Worm (Caenorhabditis elegans) whole organism, young adult: Measurements from ENCODE around the gene tat-2.
"Not testable (repeated sequence)": the region's sequence is repeated elsewhere in the genome, so short reads cannot be mapped to it uniquely, and the experiment has no call there.

Experiments used
- B0035.1 ChIP-seq: sonication (generic microtip); optimal IDR thresholded peaks from 2 replicates; lab custom pipeline; 2016; ENCODE audit warnings: missing genetic modification characterization, mild to moderate bottlenecking, missing compliant biosample characterization, missing genotype, missing genetic modification reagents
- C06A6.2 ChIP-seq: fragments of 200-800 bp; sonication (Bioruptor generic); conservative IDR thresholded peaks from 2 replicates; pipeline ENCODE4 v1.3.6; 2022; ENCODE audit warnings: missing genetic modification characterization, missing compliant biosample characterization
- K12H6.12 ChIP-seq: fragments of 200-800 bp; sonication (Bioruptor generic); optimal IDR thresholded peaks from 2 replicates; lab custom pipeline; 2018; ENCODE audit warnings: mild to moderate bottlenecking, missing genetic modification characterization, missing compliant biosample characterization
- Y67H2A.10 ChIP-seq: fragments of 200-800 bp; sonication (Bioruptor generic); conservative IDR thresholded peaks from 2 replicates; pipeline ENCODE4 v1.3.6; 2022; ENCODE audit warnings: missing genetic modification reagents, missing genetic modification characterization, missing compliant biosample characterization
- ZK185.1 ChIP-seq: sonication (generic microtip); optimal IDR thresholded peaks from 2 replicates; lab custom pipeline; 2016; ENCODE audit warnings: mild to moderate bottlenecking, missing genetic modification characterization, missing compliant biosample characterization; ENCODE audit not compliant: poor library complexity, severe bottlenecking
- aptf-2 ChIP-seq: fragments of 200-800 bp; sonication (Bioruptor generic); conservative IDR thresholded peaks from 2 replicates; pipeline ENCODE4 v1.3.6; 2022; ENCODE audit warnings: missing genetic modification reagents, missing genetic modification characterization, missing compliant biosample characterization
- bed-2 ChIP-seq: fragments of 200-800 bp; sonication (Bioruptor generic); IDR thresholded peaks from 2 replicates; pipeline ENCODE4 v1.3.6; 2022; ENCODE audit warnings: missing genetic modification reagents, missing genetic modification characterization, missing compliant biosample characterization
- die-1 ChIP-seq: sonication (generic microtip); optimal IDR thresholded peaks from 2 replicates; lab custom pipeline; 2016; ENCODE audit warnings: missing genotype, mild to moderate bottlenecking, missing genetic modification characterization, missing compliant biosample characterization
- egl-44 ChIP-seq: fragments of 200-800 bp; sonication (Bioruptor generic); IDR thresholded peaks from 2 replicates; pipeline ENCODE4 v1.3.6; 2022; ENCODE audit warnings: missing genetic modification reagents, missing genetic modification characterization, missing compliant biosample characterization
- egrh-3 ChIP-seq: fragments of 200-800 bp; sonication (Bioruptor generic); IDR thresholded peaks from 2 replicates; pipeline ENCODE4 v1.3.6; 2022; ENCODE audit warnings: missing genetic modification reagents, missing genetic modification characterization, missing compliant biosample characterization
- hmg-1.2 ChIP-seq: fragments of 200-800 bp; sonication (Bioruptor generic); IDR thresholded peaks from 2 replicates; pipeline ENCODE4 v1.3.6; 2022; ENCODE audit warnings: missing genetic modification reagents, missing genetic modification characterization, missing compliant biosample characterization
- lin-35 ChIP-seq, 3 experiments: fragments of 150-350 bp in 2 of 3; sonication (generic microtip) in 1 of 3; optimal IDR thresholded peaks; 2 replicates each; lab custom pipeline; 2014 to 2018; ENCODE audit warnings: missing biosample characterization in 3 of 3, missing genetic modification characterization in 3 of 3, missing genetic modification reagents in 3 of 3
- madf-3 ChIP-seq: fragments of 200-800 bp; sonication (Bioruptor generic); IDR thresholded peaks from 2 replicates; pipeline ENCODE4 v1.3.6; 2022; ENCODE audit warnings: missing genetic modification reagents, missing genetic modification characterization, missing compliant biosample characterization
- madf-8 ChIP-seq: fragments of 200-800 bp; sonication (Bioruptor generic); conservative IDR thresholded peaks from 2 replicates; pipeline ENCODE4 v1.3.6; 2022; ENCODE audit warnings: missing genetic modification reagents, missing genetic modification characterization, missing compliant biosample characterization
- mcd-1 ChIP-seq: fragments of 200-800 bp; sonication (Bioruptor generic); IDR thresholded peaks from 2 replicates; pipeline ENCODE4 v1.3.6; 2022; ENCODE audit warnings: missing genetic modification reagents, missing genetic modification characterization, missing compliant biosample characterization
- mel-28 ChIP-seq: sonication (generic microtip); optimal IDR thresholded peaks from 2 replicates; lab custom pipeline; 2016; ENCODE audit warnings: borderline replicate concordance, mild to moderate bottlenecking, missing genetic modification characterization, missing compliant biosample characterization
- nfyb-1 ChIP-seq: fragments of 200-800 bp; sonication (Bioruptor generic); IDR thresholded peaks from 2 replicates; pipeline ENCODE4 v1.3.6; 2022; ENCODE audit warnings: missing genetic modification reagents, missing genetic modification characterization, missing compliant biosample characterization
- snpc-4 ChIP-seq, 5 experiments: fragments of 150-350 bp in 1 of 5; sonication (generic microtip) in 4 of 5; optimal IDR thresholded peaks; 2 replicates each; lab custom pipeline; 2014 to 2018; ENCODE audit warnings: missing genetic modification characterization in 5 of 5, missing biosample characterization in 3 of 5, antibody characterized with exemption in 2 of 5, mild to moderate bottlenecking in 2 of 5, missing compliant biosample characterization in 2 of 5, missing genotype in 2 of 5, moderate library complexity in 2 of 5, missing genetic modification reagents in 1 of 5
- tbp1 ChIP-seq: fragments of 200-800 bp; sonication (Bioruptor generic); optimal IDR thresholded peaks from 2 replicates; lab custom pipeline; 2018; ENCODE audit warnings: mild to moderate bottlenecking, missing genetic modification characterization, missing compliant biosample characterization
- ztf-25 ChIP-seq: fragments of 200-800 bp; sonication (Bioruptor generic); IDR thresholded peaks from 2 replicates; pipeline ENCODE4 v1.3.6; 2022; ENCODE audit warnings: missing genetic modification reagents, missing genetic modification characterization, missing compliant biosample characterization
- ztf-26 ChIP-seq: sonication (generic microtip); optimal IDR thresholded peaks from 2 replicates; lab custom pipeline; 2017; ENCODE audit warnings: missing genetic modification characterization, missing compliant biosample characterization

Gene tat-2

DNA sequence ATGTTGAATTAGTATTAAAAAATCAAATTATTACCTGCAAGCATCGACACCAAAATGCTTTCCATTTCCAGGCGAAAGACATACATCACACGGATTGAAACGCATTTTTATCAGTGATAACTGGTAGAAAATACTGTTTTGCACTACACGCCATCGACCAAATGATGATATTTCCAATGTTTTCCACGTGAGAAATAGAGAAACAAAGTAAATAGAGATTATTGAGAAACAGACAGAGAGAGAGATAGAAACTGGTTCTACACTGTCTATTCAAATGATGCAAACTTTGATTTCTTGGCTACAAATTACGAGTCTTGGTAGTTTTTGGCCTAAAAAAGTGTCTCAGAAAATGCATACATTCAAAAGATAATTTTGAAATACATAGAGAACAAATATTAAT lies 58.4 kb downstream of the tat-2 start, which contains the start of gene nhr-104 (continued):
- no peak for TF ChIP-seq Y67H2A.10 (GFP tag; lab: Robert Waterston, UW)
- TF ChIP-seq hmg-1.2 (GFP tag; lab: Robert Waterston, UW), result peak; percentile 45; the same call in 1 of the 2 replicates
- TF ChIP-seq mel-28 (tag; lab: Kevin White, UChicago), result no peak
- TF ChIP-seq ZK185.1 (tag; lab: Kevin White, UChicago), result no peak
- TF ChIP-seq, all 124 proteins: peak for 5

DNA sequence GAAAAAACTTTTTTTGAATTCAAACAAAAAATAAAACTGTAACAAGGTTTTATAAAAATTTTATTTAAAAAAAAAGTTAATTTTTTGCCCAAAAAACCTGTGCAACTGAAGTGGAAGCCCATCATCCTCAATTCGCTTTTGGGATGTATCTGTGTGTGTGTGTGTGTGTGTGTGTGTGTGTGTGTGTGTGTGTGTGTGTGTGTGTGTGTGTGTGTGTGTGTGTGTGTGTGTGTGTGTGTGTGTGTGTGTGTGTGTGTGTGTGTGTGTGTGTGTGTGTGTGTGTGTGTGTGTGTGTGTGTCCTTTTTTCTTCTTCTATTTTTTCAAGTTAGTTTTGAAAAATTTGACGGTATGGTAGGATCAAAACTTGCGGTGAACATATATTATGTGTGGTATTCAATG lies 62.0 kb downstream of the tat-2 start:
- not testable (repeated sequence) for TF ChIP-seq snpc-4 (GFP tag; optimal IDR thresholded peaks at IDR 0.05; lab: Kevin White, UChicago)
- peak in 1 of 4 experiments; percentile 52 for TF ChIP-seq snpc-4 (tag; optimal IDR thresholded peaks at IDR 0.05; lab: Kevin White, UChicago)
- peak; percentile 34; the same call in 1 of the 2 replicates for TF ChIP-seq hmg-1.2 (GFP tag; lab: Robert Waterston, UW)
- TF ChIP-seq egrh-3 (GFP tag; lab: Robert Waterston, UW), result peak; percentile 58; the same call in 1 of the 2 replicates
- TF ChIP-seq tbp1 (GFP tag; lab: Kevin White, UChicago), result peak; percentile 5

DNA sequence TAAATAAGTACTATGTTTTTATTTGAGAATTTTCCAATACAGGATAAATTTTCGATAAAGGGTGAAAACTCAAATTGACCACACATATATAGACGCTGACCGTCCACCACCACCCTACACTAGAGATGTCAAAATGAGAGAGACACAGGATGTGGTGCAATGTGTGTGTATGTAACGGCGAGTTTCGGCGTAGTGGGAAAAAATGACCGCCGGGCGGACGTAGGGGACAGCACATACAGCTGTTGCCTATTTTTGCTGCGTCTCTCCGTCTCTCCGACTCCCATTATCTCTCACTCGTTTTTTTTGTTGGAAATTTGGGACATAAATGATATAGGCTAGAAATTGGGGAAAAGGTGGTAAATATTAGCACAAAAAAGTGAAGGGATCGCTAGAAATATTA lies 65.6 kb downstream of the tat-2 start:
- TF ChIP-seq B0035.1, result no peak
- peak; percentile 67 for TF ChIP-seq hmg-1.2 (GFP tag; lab: Robert Waterston, UW)

- no peak for TF ChIP-seq C06A6.2 (GFP tag; lab: Robert Waterston, UW)
- no peak for TF ChIP-seq lin-35 (GFP tag; optimal IDR thresholded peaks at IDR 0.05; lab: Kevin White, UChicago)
- TF ChIP-seq bed-2 (GFP tag; lab: Robert Waterston, UW), result no peak
- no peak for TF ChIP-seq ztf-25
- no peak for TF ChIP-seq madf-3 (GFP tag; lab: Robert Waterston, UW)
- no peak for TF ChIP-seq egl-44
- TF ChIP-seq die-1 (tag; lab: Kevin White, UChicago), result no peak
- no peak for TF ChIP-seq nfyb-1 (GFP tag; lab: Robert Waterston, UW)
- TF ChIP-seq madf-8 (GFP tag; lab: Robert Waterston, UW), result no peak
- TF ChIP-seq aptf-2 (GFP tag; lab: Robert Waterston, UW), result no peak
- TF ChIP-seq Y67H2A.10 (GFP tag; lab: Robert Waterston, UW), result no peak
- TF ChIP-seq K12H6.12 (tag; lab: Kevin White, UChicago), result no peak
- no peak for TF ChIP-seq ztf-26 (tag; lab: Kevin White, UChicago)
- TF ChIP-seq mcd-1 (GFP tag; lab: Robert Waterston, UW), result no peak
These were observed 66.6 kb downstream of the tat-2 start, which contains the start of gene set-15 for ce11 chrIV:4780129-4780528. Gene set-15, minus strand, starts transcription at chrIV:4780229.
